Worm (Caenorhabditis elegans): ENCODE results near the gene C50B6.3.

DNA sequence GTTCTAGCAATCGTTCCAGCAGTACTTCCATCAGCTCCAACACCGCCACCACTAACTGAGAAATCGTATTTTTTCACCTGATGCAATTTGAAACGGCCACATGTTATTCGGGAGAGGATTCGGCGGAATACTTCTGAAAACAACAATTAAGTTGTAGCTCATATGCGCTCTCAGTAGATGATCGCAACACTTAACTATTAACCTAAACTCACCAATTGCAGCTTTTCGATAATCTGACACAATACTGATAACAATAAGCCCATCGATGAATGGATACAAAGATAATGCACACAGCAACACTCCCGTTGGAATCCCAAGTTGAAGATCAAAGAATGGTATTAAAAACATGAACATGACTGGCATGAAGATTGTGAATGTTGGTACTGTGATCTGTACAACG is 24.7 kb downstream of the C50B6.3 start:
- TF ChIP-seq ama-1 (optimal IDR thresholded peaks at IDR 0.05) (no peak), sea-1 (GFP tag; conservative IDR thresholded peaks at IDR 0.05) (no peak), pes-1 (GFP tag; IDR thresholded peaks at IDR 0.05) (no peak)
